Worm (Caenorhabditis elegans) whole organism, early embryonic: Measurements from ENCODE around the gene Y44A6D.7.
A peak's percentile ranks its signal among the peaks of the same experiment; 100 is the strongest.

Experiments
- B0310.2 ChIP-seq: sonication (generic microtip); optimal IDR thresholded peaks from 2 replicates; lab custom pipeline; 2016; ENCODE audit warnings: mild to moderate bottlenecking, missing genetic modification characterization, missing compliant biosample characterization
- F13C5.2 ChIP-seq: sonication (generic microtip); optimal IDR thresholded peaks from 2 replicates; lab custom pipeline; 2017; ENCODE audit warnings: mild to moderate bottlenecking, missing genetic modification characterization, inconsistent platforms, missing compliant biosample characterization
- aly-1 ChIP-seq: sonication (generic microtip); optimal IDR thresholded peaks from 2 replicates; lab custom pipeline; 2016; ENCODE audit warnings: missing genetic modification characterization, missing compliant biosample characterization
- ama-1 ChIP-seq: fragments of 150-350 bp; optimal IDR thresholded peaks from 2 replicates; lab custom pipeline; 2014
- ceh-13 ChIP-seq: fragments of 200-800 bp; sonication (Bioruptor generic); optimal IDR thresholded peaks from 2 replicates; lab custom pipeline; 2018; ENCODE audit warnings: mild to moderate bottlenecking, missing genetic modification characterization, missing compliant biosample characterization
- ceh-36 ChIP-seq: sonication (generic microtip); optimal IDR thresholded peaks from 2 replicates; lab custom pipeline; 2016; ENCODE audit warnings: missing genetic modification characterization, inconsistent platforms, missing compliant biosample characterization
- ets-7 ChIP-seq: sonication (generic microtip); optimal IDR thresholded peaks from 2 replicates; lab custom pipeline; 2016; ENCODE audit warnings: missing genotype, missing genetic modification characterization, missing compliant biosample characterization
- flt-1 ChIP-seq: fragments of 200-800 bp; sonication (Bioruptor generic); IDR thresholded peaks from 2 replicates; pipeline ENCODE4 v1.3.6; 2022; ENCODE audit warnings: missing genetic modification characterization, missing compliant biosample characterization
- hmbx-1 ChIP-seq: sonication (generic microtip); optimal IDR thresholded peaks from 2 replicates; lab custom pipeline; 2016; ENCODE audit warnings: mild to moderate bottlenecking, missing genetic modification characterization, missing compliant biosample characterization
- hmg-4 ChIP-seq: fragments of 200-800 bp; sonication (Bioruptor generic); optimal IDR thresholded peaks from 2 replicates; lab custom pipeline; 2018; ENCODE audit warnings: mild to moderate bottlenecking, missing genetic modification characterization, missing compliant biosample characterization
- hnd-1 ChIP-seq: sonication (generic microtip); optimal IDR thresholded peaks from 2 replicates; lab custom pipeline; 2016; ENCODE audit warnings: missing genetic modification characterization, missing compliant biosample characterization
- pes-1 ChIP-seq: fragments of 200-800 bp; sonication (Bioruptor generic); IDR thresholded peaks from 2 replicates; pipeline ENCODE4 v1.3.6; 2022; ENCODE audit warnings: missing genetic modification reagents, missing genetic modification characterization, missing compliant biosample characterization
- scrt-1 ChIP-seq: fragments of 200-800 bp; sonication (Bioruptor generic); IDR thresholded peaks from 2 replicates; pipeline ENCODE4 v1.3.6; 2022; ENCODE audit warnings: missing genetic modification characterization, missing compliant biosample characterization
- sea-1 ChIP-seq: fragments of 200-800 bp; sonication (Bioruptor generic); conservative IDR thresholded peaks from 2 replicates; pipeline ENCODE4 v1.3.6; 2022; ENCODE audit warnings: missing genetic modification characterization, missing compliant biosample characterization
- tbx-11 ChIP-seq: fragments of 200-800 bp; sonication (Bioruptor generic); IDR thresholded peaks from 2 replicates; pipeline ENCODE4 v1.3.6; 2022; ENCODE audit warnings: missing genetic modification characterization, missing compliant biosample characterization
- tbx-37 ChIP-seq: fragments of 200-800 bp; sonication (Bioruptor generic); conservative IDR thresholded peaks from 2 replicates; pipeline ENCODE4 v1.3.6; 2022; ENCODE audit warnings: missing genetic modification reagents, missing genetic modification characterization, missing compliant biosample characterization
- tra-4 ChIP-seq: sonication (generic microtip); optimal IDR thresholded peaks from 2 replicates; lab custom pipeline; 2017; ENCODE audit warnings: missing genetic modification characterization, missing compliant biosample characterization

Y44A6D.7 gene

ce11 chrV:20778886-20779285, 35.6 kb upstream of the Y44A6D.7 start:
- TF ChIP-seq flt-1 = no peak

ce11 chrV:20779707-20780346, 34.7 kb upstream of the Y44A6D.7 start:
- TF ChIP-seq hmg-4 (GFP tag; lab: Kevin White, UChicago) (no peak), F13C5.2 (no peak), hmbx-1 (tag; lab: Kevin White, UChicago) (no peak), pes-1 (GFP tag; lab: Robert Waterston, UW) (no peak), aly-1 (tag; lab: Kevin White, UChicago) (no peak), ama-1 (lab: Kevin White, UChicago) (no peak), tra-4 (no peak), ceh-13 (GFP tag; lab: Kevin White, UChicago) (no peak), scrt-1 (no peak), ets-7 (no peak), sea-1 (no peak), ceh-36 (tag; lab: Kevin White, UChicago) (no peak), flt-1 (no peak), tbx-37 (GFP tag; lab: Robert Waterston, UW) (no peak), B0310.2 (tag; lab: Kevin White, UChicago) (no peak), tbx-11 (no peak)

- TF ChIP-seq tra-4 (no peak), hmbx-1 (tag; lab: Kevin White, UChicago) (no peak), ceh-13 (GFP tag; lab: Kevin White, UChicago) (no peak), tbx-37 (GFP tag; lab: Robert Waterston, UW) (no peak), pes-1 (GFP tag; lab: Robert Waterston, UW) (no peak), B0310.2 (tag; lab: Kevin White, UChicago) (no peak), flt-1 (no peak), hmg-4 (GFP tag; lab: Kevin White, UChicago) (no peak), F13C5.2 (no peak), scrt-1 (no peak), aly-1 (tag; lab: Kevin White, UChicago) (no peak), ets-7 (no peak), sea-1 (no peak), hnd-1 (tag; lab: Kevin White, UChicago) (no peak), ama-1 (lab: Kevin White, UChicago) (no peak), tbx-11 (no peak), ceh-36 (tag; lab: Kevin White, UChicago) (no peak)
These were observed 34.1 kb upstream of the Y44A6D.7 start, which contains the start of gene hif-1 for ce11 chrV:20780400-20780799. Gene hif-1, plus strand, starts transcription at chrV:20780407.

ce11 chrV:20781346-20781952, 33.1 kb upstream of the Y44A6D.7 start:
- TF ChIP-seq ama-1 (lab: Kevin White, UChicago) (no peak), B0310.2 (tag; lab: Kevin White, UChicago) (no peak), hnd-1 (tag; lab: Kevin White, UChicago) (no peak), pes-1 (GFP tag; lab: Robert Waterston, UW) (no peak), sea-1 (no peak), flt-1 (no peak), F13C5.2 (no peak)

- TF ChIP-seq hmg-4 (GFP tag; lab: Kevin White, UChicago) (no peak), F13C5.2 (no peak), tbx-11 (no peak), ama-1 (lab: Kevin White, UChicago) (no peak), aly-1 (tag; lab: Kevin White, UChicago) (no peak), ceh-13 (GFP tag; lab: Kevin White, UChicago) (no peak)
These were observed 32.3 kb upstream of the Y44A6D.7 start for ce11 chrV:20782188-20782587.

- 0 out of 2 replicates have a peak, but pooled peaks have one; percentile 5 for TF ChIP-seq tbx-37 (GFP tag; lab: Robert Waterston, UW)
- TF ChIP-seq flt-1 = no peak
- TF ChIP-seq hmbx-1 (tag; lab: Kevin White, UChicago) = no peak
- no peak for TF ChIP-seq ceh-13 (GFP tag; lab: Kevin White, UChicago)
- no peak for TF ChIP-seq aly-1 (tag; lab: Kevin White, UChicago)
These were observed 30.9 kb upstream of the Y44A6D.7 start for ce11 chrV:20783642-20784041.

ce11 chrV:20785050-20785847, 29.3 kb upstream of the Y44A6D.7 start:
- TF ChIP-seq hmbx-1 (tag; lab: Kevin White, UChicago) = no peak
- no peak for TF ChIP-seq hnd-1 (tag; lab: Kevin White, UChicago)
- no peak for TF ChIP-seq sea-1
- no peak for TF ChIP-seq scrt-1
- TF ChIP-seq F13C5.2 = no peak
- TF ChIP-seq ama-1 (lab: Kevin White, UChicago) = no peak
- TF ChIP-seq tbx-37 (GFP tag; lab: Robert Waterston, UW) = no peak

ce11 chrV:20785848-20786225, 28.7 kb upstream of the Y44A6D.7 start:
- TF ChIP-seq B0310.2 (tag; lab: Kevin White, UChicago) = no peak
- no peak for TF ChIP-seq ceh-36 (tag; lab: Kevin White, UChicago)
- TF ChIP-seq hmg-4 (GFP tag; lab: Kevin White, UChicago) = no peak
